Worm (Caenorhabditis elegans) whole organism, L4 larva: ENCODE measurements around the gene C39E9.12.

Experiments used
- F44E2.7 ChIP-seq: fragments of 200-800 bp; sonication (Bioruptor generic); IDR thresholded peaks from 2 replicates; pipeline ENCODE4 v2.1.2; 2022; ENCODE audit warnings: missing genetic modification characterization, missing compliant biosample characterization
- F49E8.2 ChIP-seq: sonication (generic microtip); optimal IDR thresholded peaks from 2 replicates; lab custom pipeline; 2016; ENCODE audit warnings: missing compliant biosample characterization, mild to moderate bottlenecking, missing genetic modification characterization, borderline replicate concordance
- R02D3.7 ChIP-seq: fragments of 150-350 bp; sonication (generic microtip); optimal IDR thresholded peaks from 3 replicates; lab custom pipeline; 2014; ENCODE audit warnings: missing biosample characterization, missing genetic modification characterization
- T20F7.1 ChIP-seq: fragments of 200-800 bp; sonication (Bioruptor generic); optimal IDR thresholded peaks from 2 replicates; lab custom pipeline; 2018; ENCODE audit warnings: mild to moderate bottlenecking, missing genetic modification characterization, missing compliant biosample characterization
- T26A8.4 ChIP-seq: fragments of 200-800 bp; sonication (Bioruptor generic); IDR thresholded peaks from 2 replicates; pipeline ENCODE4 v1.3.6; 2022; ENCODE audit warnings: missing genetic modification characterization, missing compliant biosample characterization
- Y105C5A.15 ChIP-seq: fragments of 200-800 bp; sonication (Bioruptor generic); IDR thresholded peaks from 2 replicates; pipeline ENCODE4 v1.3.6; 2022; ENCODE audit warnings: missing genetic modification characterization, missing compliant biosample characterization
- aha-1 ChIP-seq: fragments of 150-350 bp; peaks from one replicate; lab custom pipeline; 2014; ENCODE audit warnings: missing biosample characterization, missing genetic modification characterization
- ama-1 ChIP-seq: fragments of 150-350 bp; optimal IDR thresholded peaks from 2 replicates; lab custom pipeline; 2014; ENCODE audit warnings: inconsistent platforms, mixed read lengths
- ceh-28 ChIP-seq: fragments of 150-350 bp; optimal IDR thresholded peaks from 2 replicates; lab custom pipeline; 2014; ENCODE audit warnings: missing biosample characterization, missing genetic modification reagents, missing genetic modification characterization
- ceh-44 ChIP-seq: fragments of 200-800 bp; sonication (Bioruptor generic); IDR thresholded peaks from 2 replicates; pipeline ENCODE4 v1.3.6; 2022; ENCODE audit warnings: missing genetic modification reagents, missing genetic modification characterization, missing compliant biosample characterization
- ces-1 ChIP-seq: fragments of 150-350 bp; sonication (generic microtip); optimal IDR thresholded peaks from 4 replicates; lab custom pipeline; 2014; ENCODE audit warnings: missing biosample characterization, missing genetic modification reagents, missing genetic modification characterization
- ctbp-1 ChIP-seq: fragments of 200-800 bp; sonication (Bioruptor generic); IDR thresholded peaks from 2 replicates; pipeline ENCODE4 v1.3.6; 2022; ENCODE audit warnings: missing genetic modification reagents, missing genetic modification characterization, missing compliant biosample characterization
- daf-12 ChIP-seq: fragments of 150-350 bp; optimal IDR thresholded peaks from 2 replicates; lab custom pipeline; 2014; ENCODE audit warnings: missing biosample characterization, missing genetic modification reagents, missing genetic modification characterization
- daf-16 ChIP-seq, 3 experiments: sonication (generic microtip); optimal IDR thresholded peaks; 2 replicates each; lab custom pipeline; 2016 to 2017; ENCODE audit warnings: missing genetic modification characterization in 3 of 3, missing genetic modification reagents in 3 of 3, mild to moderate bottlenecking in 2 of 3, missing compliant biosample characterization in 2 of 3, missing biosample characterization in 1 of 3, moderate library complexity in 1 of 3
- dmd-8 ChIP-seq: fragments of 200-800 bp; sonication (Bioruptor generic); IDR thresholded peaks from 2 replicates; pipeline ENCODE4 v1.3.6; 2022; ENCODE audit warnings: missing genetic modification characterization, missing compliant biosample characterization
- dpl-1 ChIP-seq: fragments of 150-350 bp; optimal IDR thresholded peaks from 2 replicates; lab custom pipeline; 2014; ENCODE audit warnings: missing biosample characterization, missing genetic modification reagents, missing genetic modification characterization
- duxl-1 ChIP-seq: sonication (generic microtip); optimal IDR thresholded peaks from 2 replicates; lab custom pipeline; 2016; ENCODE audit warnings: mild to moderate bottlenecking, missing genetic modification characterization, moderate library complexity, missing compliant biosample characterization; ENCODE audit not compliant: poor library complexity
- dve-1 ChIP-seq: sonication (generic microtip); optimal IDR thresholded peaks from 2 replicates; lab custom pipeline; 2017; ENCODE audit warnings: antibody characterized with exemption, mild to moderate bottlenecking, missing genetic modification characterization, missing compliant biosample characterization; ENCODE audit not compliant: insufficient read depth
- egl-43 ChIP-seq: fragments of 200-800 bp; sonication (Bioruptor generic); IDR thresholded peaks from 2 replicates; pipeline ENCODE4 v1.3.6; 2022; ENCODE audit warnings: missing genetic modification reagents, missing genetic modification characterization, missing compliant biosample characterization
- fkh-10 ChIP-seq: fragments of 150-350 bp; optimal IDR thresholded peaks from 2 replicates; lab custom pipeline; 2014; ENCODE audit warnings: missing biosample characterization, missing genetic modification reagents, missing genetic modification characterization
- gei-8 ChIP-seq: fragments of 200-800 bp; sonication (Bioruptor generic); optimal IDR thresholded peaks from 2 replicates; lab custom pipeline; 2018; ENCODE audit warnings: mild to moderate bottlenecking, missing genetic modification characterization, missing compliant biosample characterization
- hif-1 ChIP-seq, 2 experiments: sonication (generic microtip); optimal IDR thresholded peaks; 2 replicates each; lab custom pipeline; 2016 to 2017; ENCODE audit warnings: missing compliant biosample characterization in 2 of 2, missing genetic modification characterization in 2 of 2, missing genetic modification reagents in 2 of 2, missing genotype in 2 of 2, mild to moderate bottlenecking in 1 of 2
- hlh-30 ChIP-seq: sonication (generic microtip); optimal IDR thresholded peaks from 2 replicates; lab custom pipeline; 2017; ENCODE audit warnings: antibody characterized with exemption, mild to moderate bottlenecking, missing genetic modification characterization, missing compliant biosample characterization; ENCODE audit not compliant: insufficient read depth
- jun-1 ChIP-seq: fragments of 150-350 bp; optimal IDR thresholded peaks from 2 replicates; lab custom pipeline; 2014; ENCODE audit warnings: missing biosample characterization, missing genetic modification reagents, missing genetic modification characterization
- lin-1 ChIP-seq: fragments of 200-800 bp; sonication (Bioruptor generic); IDR thresholded peaks from 2 replicates; pipeline ENCODE4 v1.3.6; 2022; ENCODE audit warnings: missing genetic modification reagents, missing genetic modification characterization, missing compliant biosample characterization
- lin-15B ChIP-seq: fragments of 150-350 bp; sonication (generic microtip); optimal IDR thresholded peaks from 3 replicates; lab custom pipeline; 2014; ENCODE audit warnings: missing biosample characterization, missing genetic modification characterization
- lin-29 ChIP-seq: fragments of 200-800 bp; sonication (Bioruptor generic); IDR thresholded peaks from 2 replicates; pipeline ENCODE4 v1.3.6; 2022; ENCODE audit warnings: missing genetic modification reagents, missing genetic modification characterization, missing compliant biosample characterization
- lin-38 ChIP-seq: fragments of 200-800 bp; sonication (Bioruptor generic); IDR thresholded peaks from 2 replicates; pipeline ENCODE4 v1.3.6; 2022; ENCODE audit warnings: missing genetic modification reagents, missing genetic modification characterization, missing compliant biosample characterization
- lsy-2 ChIP-seq, 2 experiments: fragments of 150-350 bp in 1 of 2; sonication (generic microtip) in 1 of 2; optimal IDR thresholded peaks; 2 replicates each; lab custom pipeline; 2014 to 2017; ENCODE audit warnings: missing biosample characterization in 2 of 2, missing genetic modification characterization in 2 of 2
- madf-5 ChIP-seq, 2 experiments: fragments of 200-800 bp; sonication (Bioruptor generic); IDR thresholded peaks; 2 replicates each; pipeline ENCODE4 v1.3.6; 2022; ENCODE audit warnings: missing compliant biosample characterization in 2 of 2, missing genetic modification characterization in 2 of 2
- madf-9 ChIP-seq: fragments of 200-800 bp; sonication (Bioruptor generic); conservative IDR thresholded peaks from 2 replicates; pipeline ENCODE4 v1.3.6; 2022; ENCODE audit warnings: missing genetic modification reagents, missing genetic modification characterization, missing compliant biosample characterization
- mdl-1 ChIP-seq, 2 experiments: fragments of 150-350 bp in 1 of 2; sonication (generic microtip) in 1 of 2; optimal IDR thresholded peaks; 2 replicates each; lab custom pipeline; 2014 to 2017; ENCODE audit warnings: missing biosample characterization in 2 of 2, missing genetic modification characterization in 2 of 2
- mes-2 ChIP-seq: sonication (generic microtip); optimal IDR thresholded peaks from 2 replicates; lab custom pipeline; 2016; ENCODE audit warnings: missing genotype, mild to moderate bottlenecking, missing genetic modification characterization, missing compliant biosample characterization; ENCODE audit not compliant: poor library complexity, severe bottlenecking
- mxl-2 ChIP-seq: fragments of 200-800 bp; sonication (Bioruptor generic); conservative IDR thresholded peaks from 2 replicates; pipeline ENCODE4 v1.3.6; 2022; ENCODE audit warnings: missing genetic modification reagents, missing genetic modification characterization, missing compliant biosample characterization
- nhr-102 ChIP-seq: sonication (generic microtip); optimal IDR thresholded peaks from 2 replicates; lab custom pipeline; 2016; ENCODE audit warnings: mild to moderate bottlenecking, missing genetic modification characterization, moderate library complexity, missing compliant biosample characterization
- nhr-11 ChIP-seq: fragments of 150-350 bp; optimal IDR thresholded peaks from 2 replicates; lab custom pipeline; 2014; ENCODE audit warnings: missing biosample characterization, missing genetic modification characterization
- nhr-237 ChIP-seq: sonication (generic microtip); optimal IDR thresholded peaks from 2 replicates; lab custom pipeline; 2017; ENCODE audit warnings: missing biosample characterization, missing genetic modification characterization
- nhr-28 ChIP-seq: fragments of 150-350 bp; optimal IDR thresholded peaks from 2 replicates; lab custom pipeline; 2014; ENCODE audit warnings: missing biosample characterization, missing genetic modification characterization
- nhr-48 ChIP-seq: sonication (generic microtip); optimal IDR thresholded peaks from 2 replicates; lab custom pipeline; 2016; ENCODE audit warnings: mild to moderate bottlenecking, missing genetic modification characterization, missing compliant biosample characterization
- pha-4 ChIP-seq, 2 experiments: fragments of 150-350 bp in 1 of 2; fragments of 200-800 bp in 1 of 2; sonication (Bioruptor generic) in 1 of 2; IDR thresholded peaks in 1 of 2; optimal IDR thresholded peaks in 1 of 2; 2 replicates each; pipeline versions ENCODE4 v1.3.6 to Lab custom; 2014 to 2022; ENCODE audit warnings: missing genetic modification characterization in 2 of 2, missing genetic modification reagents in 2 of 2, missing biosample characterization in 1 of 2, missing compliant biosample characterization in 1 of 2
- pqm-1 ChIP-seq: sonication (generic microtip); optimal IDR thresholded peaks from 2 replicates; lab custom pipeline; 2017; ENCODE audit warnings: missing biosample characterization, missing genetic modification characterization
- rbr-2 ChIP-seq: sonication (generic microtip); optimal IDR thresholded peaks from 2 replicates; lab custom pipeline; 2016; ENCODE audit warnings: missing genotype, missing genetic modification characterization, missing compliant biosample characterization
- spr-3 ChIP-seq: fragments of 200-800 bp; sonication (Bioruptor generic); optimal IDR thresholded peaks from 2 replicates; lab custom pipeline; 2018; ENCODE audit warnings: mild to moderate bottlenecking, missing genetic modification characterization, missing compliant biosample characterization
- unc-39 ChIP-seq: sonication (generic microtip); optimal IDR thresholded peaks from 2 replicates; lab custom pipeline; 2017; ENCODE audit warnings: missing biosample characterization, missing genetic modification characterization
- unc-62 ChIP-seq, 3 experiments: fragments of 150-350 bp in 1 of 3; sonication (generic microtip); optimal IDR thresholded peaks in 2 of 3; peaks in 1 of 3; 1 replicate in 1 of 3; 2 replicates in 2 of 3; lab custom pipeline; 2014 to 2017; ENCODE audit warnings: missing biosample characterization in 3 of 3, missing genetic modification characterization in 3 of 3, missing genetic modification reagents in 3 of 3, missing genotype in 1 of 3
- vab-7 ChIP-seq: fragments of 200-800 bp; sonication (Bioruptor generic); IDR thresholded peaks from 2 replicates; pipeline ENCODE4 v1.3.6; 2022; ENCODE audit warnings: missing genetic modification reagents, missing genetic modification characterization, missing compliant biosample characterization
- zag-1 ChIP-seq: fragments of 150-350 bp; optimal IDR thresholded peaks from 2 replicates; lab custom pipeline; 2014; ENCODE audit warnings: missing biosample characterization, missing genetic modification characterization
- zfp-2 ChIP-seq: sonication (generic microtip); optimal IDR thresholded peaks from 2 replicates; lab custom pipeline; 2016; ENCODE audit warnings: mild to moderate bottlenecking, missing genetic modification characterization, missing compliant biosample characterization
- zfp-3 ChIP-seq: fragments of 200-800 bp; sonication (Bioruptor generic); conservative IDR thresholded peaks from 2 replicates; pipeline ENCODE4 v1.3.6; 2022; ENCODE audit warnings: missing genetic modification reagents, missing genetic modification characterization, missing compliant biosample characterization
- zip-2 ChIP-seq: fragments of 150-350 bp; optimal IDR thresholded peaks from 2 replicates; lab custom pipeline; 2014; ENCODE audit warnings: missing biosample characterization, missing genetic modification characterization

Gene C39E9.12

ce11 chrIV:13098652-13099051 is 4.8 kb downstream of the C39E9.12 start, which contains the start of the genes dli-1, tin-9.2 and exos-4.1 (continued):
- TF ChIP-seq madf-5 (GFP tag; IDR thresholded peaks at IDR 0.05; lab: Robert Waterston, UW) (no peak), T20F7.1 (GFP tag; lab: Kevin White, UChicago) (no peak), zfp-3 (no peak), hlh-30 (tag; lab: Kevin White, UChicago) (peak; percentile 46), daf-12 (no peak), zfp-2 (tag; lab: Kevin White, UChicago) (no peak), gei-8 (no peak), rbr-2 (tag; lab: Kevin White, UChicago) (peak; percentile 68), madf-9 (GFP tag; lab: Robert Waterston, UW) (no peak), F49E8.2 (no peak), pha-4 (GFP tag; IDR thresholded peaks at IDR 0.05; lab: Robert Waterston, UW) (0 out of 2 replicates have a peak, but pooled peaks have one; percentile 33), pha-4 (tag; optimal IDR thresholded peaks at IDR 0.05; lab: Kevin White, UChicago) (no peak), mdl-1 (tag; optimal IDR thresholded peaks at IDR 0.05; lab: Kevin White, UChicago) (no peak), Y105C5A.15 (no peak), hif-1 (tag; optimal IDR thresholded peaks at IDR 0.05; lab: Kevin White, UChicago) (peak in 1 of 2 experiments; percentile 15), dpl-1 (GFP tag; lab: Kevin White, UChicago) (peak; percentile 78), unc-39 (tag; lab: Kevin White, UChicago) (no peak), ceh-44 (no peak), nhr-237 (no peak), T26A8.4 (GFP tag; lab: Robert Waterston, UW) (no peak), pqm-1 (tag; lab: Kevin White, UChicago) (no peak), R02D3.7 (tag; lab: Kevin White, UChicago) (no peak), ces-1 (GFP tag; lab: Kevin White, UChicago) (peak; percentile 3), dve-1 (tag; lab: Kevin White, UChicago) (peak; percentile 44), vab-7 (GFP tag; lab: Robert Waterston, UW) (no peak), aha-1 (tag; lab: Kevin White, UChicago) (no peak), nhr-11 (tag; lab: Kevin White, UChicago) (peak; percentile 7), lin-29 (GFP tag; lab: Robert Waterston, UW) (no peak), fkh-10 (GFP tag; lab: Kevin White, UChicago) (peak; percentile 34), dmd-8 (GFP tag; lab: Robert Waterston, UW) (no peak), F44E2.7 (GFP tag; lab: Robert Waterston, UW) (no peak), lin-15B (tag; lab: Kevin White, UChicago) (no peak), nhr-48 (no peak), egl-43 (GFP tag; lab: Robert Waterston, UW) (no peak), zip-2 (tag; lab: Kevin White, UChicago) (no peak), daf-16 (GFP tag; optimal IDR thresholded peaks at IDR 0.05; lab: Kevin White, UChicago) (no peak), daf-16 (tag; optimal IDR thresholded peaks at IDR 0.05; lab: Kevin White, UChicago) (peak; percentile 35), lin-1 (GFP tag; lab: Robert Waterston, UW) (no peak), spr-3 (no peak), duxl-1 (tag; lab: Kevin White, UChicago) (peak; percentile 33), zag-1 (no peak), mxl-2 (GFP tag; lab: Robert Waterston, UW) (no peak), mes-2 (peak; percentile 80), ctbp-1 (GFP tag; lab: Robert Waterston, UW) (no peak), ceh-28 (tag; lab: Kevin White, UChicago) (no peak), lin-38 (GFP tag; lab: Robert Waterston, UW) (peak; percentile 81), ama-1 (lab: Kevin White, UChicago) (no peak), lsy-2 (tag; optimal IDR thresholded peaks at IDR 0.05; lab: Kevin White, UChicago) (peak in 1 of 2 experiments; percentile 89), unc-62 (GFP tag; optimal IDR thresholded peaks at IDR 0.05 in 1 of 2; lab: Kevin White, UChicago) (no peak), unc-62 (tag; optimal IDR thresholded peaks at IDR 0.05; lab: Kevin White, UChicago) (no peak), nhr-28 (tag; lab: Kevin White, UChicago) (no peak), nhr-102 (tag; lab: Kevin White, UChicago) (no peak), jun-1 (tag; lab: Kevin White, UChicago) (no peak)
